Worm (Caenorhabditis elegans): Measurements from ENCODE around the gene mrpl-41.

ce11 chrII:313540-313939, 24.8 kb downstream of the mrpl-41 start:
- no peak for TF ChIP-seq him-1 (tag; optimal IDR thresholded peaks at IDR 0.05)
- TF ChIP-seq dao-5 (tag; optimal IDR thresholded peaks at IDR 0.05), result no peak
- TF ChIP-seq W03F9.2 (tag; optimal IDR thresholded peaks at IDR 0.05), result no peak
